Fruit fly (Drosophila melanogaster) whole organism, wandering third instar larva: ENCODE results near the gene mRpL10.

Experiments used
- Abd-B ChIP-seq: fragments of >200 bp; optimal IDR thresholded peaks from 2 replicates; lab custom pipeline; 2017; ENCODE audit warnings: missing biosample characterization, missing genetic modification characterization
- CG32264 ChIP-seq: fragments of 200-800 bp; sonication (Bioruptor generic); optimal IDR thresholded peaks from 2 replicates; lab custom pipeline; 2016; ENCODE audit warnings: missing biosample characterization, missing genetic modification characterization
- CG9705 ChIP-seq: fragments of 200-800 bp; sonication (Bioruptor generic); optimal IDR thresholded peaks from 2 replicates; lab custom pipeline; 2018; ENCODE audit warnings: missing biosample characterization, mild to moderate bottlenecking, missing genetic modification characterization
- CrebA ChIP-seq: fragments of 200-800 bp; sonication (Bioruptor generic); optimal IDR thresholded peaks from 2 replicates; lab custom pipeline; 2016; ENCODE audit warnings: missing biosample characterization, mild to moderate bottlenecking, missing genetic modification characterization, borderline replicate concordance
- Dfd ChIP-seq: fragments of >200 bp; optimal IDR thresholded peaks from 2 replicates; lab custom pipeline; 2017; ENCODE audit warnings: missing biosample characterization, missing genetic modification characterization
- Dif ChIP-seq: fragments of 200-275, 200-300 bp; sonication (Bioruptor generic); optimal IDR thresholded peaks from 2 replicates; lab custom pipeline; 2018; ENCODE audit warnings: missing biosample characterization, missing genetic modification characterization; ENCODE audit not compliant: partially characterized antibody
- GATAd ChIP-seq: sonication (Bioruptor generic); optimal IDR thresholded peaks from 2 replicates; lab custom pipeline; 2016; ENCODE audit warnings: missing biosample characterization, missing genetic modification characterization
- HLH106 ChIP-seq: fragments of 200-800 bp; optimal IDR thresholded peaks from 3 replicates; lab custom pipeline; 2019; ENCODE audit warnings: missing biosample characterization, mild to moderate bottlenecking, missing genetic modification characterization, moderate library complexity
- Hnf4 ChIP-seq: fragments of 200-800 bp; sonication (Bioruptor generic); optimal IDR thresholded peaks from 2 replicates; lab custom pipeline; 2016; ENCODE audit warnings: missing biosample characterization, mild to moderate bottlenecking, missing genetic modification characterization
- Hr78 ChIP-seq: fragments of >200 bp; optimal IDR thresholded peaks from 2 replicates; lab custom pipeline; 2017; ENCODE audit warnings: missing biosample characterization, missing genetic modification characterization
- Hr83 ChIP-seq: fragments of 200-300 bp; sonication (Bioruptor generic); optimal IDR thresholded peaks from 2 replicates; lab custom pipeline; 2016; ENCODE audit warnings: missing biosample characterization, mild to moderate bottlenecking, missing genetic modification characterization, moderate library complexity; ENCODE audit not compliant: poor library complexity, severe bottlenecking
- Jra ChIP-seq: sonication (Bioruptor generic); optimal IDR thresholded peaks from 2 replicates; lab custom pipeline; 2016; ENCODE audit warnings: missing biosample characterization, missing genetic modification characterization
- Mio ChIP-seq: sonication (Bioruptor generic); optimal IDR thresholded peaks from 2 replicates; lab custom pipeline; 2016; ENCODE audit warnings: missing biosample characterization, missing genetic modification characterization
- Myc ChIP-seq: fragments of >200 bp; optimal IDR thresholded peaks from 2 replicates; lab custom pipeline; 2017
- N ChIP-seq: fragments of >200 bp; optimal IDR thresholded peaks from 2 replicates; lab custom pipeline; 2018; ENCODE audit warnings: missing biosample characterization, missing external identifiers, missing genetic modification characterization
- OdsH ChIP-seq: fragments of 200-800 bp; sonication (Bioruptor generic); optimal IDR thresholded peaks from 2 replicates; lab custom pipeline; 2016; ENCODE audit warnings: missing biosample characterization, mild to moderate bottlenecking, missing genetic modification characterization
- Rel ChIP-seq, 2 experiments: fragments of 200-800 bp; sonication (Bioruptor generic) in 1 of 2; optimal IDR thresholded peaks; 2 replicates in 1 of 2; 3 replicates in 1 of 2; lab custom pipeline; 2016 to 2019; ENCODE audit warnings: mild to moderate bottlenecking in 2 of 2, missing biosample characterization in 2 of 2, missing genetic modification characterization in 2 of 2, moderate library complexity in 1 of 2
- br ChIP-seq: fragments of 200-800 bp; sonication (Bioruptor generic); optimal IDR thresholded peaks from 2 replicates; lab custom pipeline; 2016; ENCODE audit warnings: missing biosample characterization, missing genetic modification characterization
- brk ChIP-seq: fragments of 200-800 bp; sonication (Bioruptor generic); optimal IDR thresholded peaks from 2 replicates; lab custom pipeline; 2016; ENCODE audit warnings: missing biosample characterization, mild to moderate bottlenecking, missing genetic modification characterization
- dmrt93B ChIP-seq: fragments of 200-800 bp; sonication (Bioruptor generic); optimal IDR thresholded peaks from 2 replicates; lab custom pipeline; 2018; ENCODE audit warnings: missing biosample characterization, mild to moderate bottlenecking, missing genetic modification characterization
- dsf ChIP-seq: sonication (Bioruptor generic); optimal IDR thresholded peaks from 2 replicates; lab custom pipeline; 2016; ENCODE audit warnings: missing biosample characterization, missing genetic modification characterization, borderline replicate concordance
- ey ChIP-seq: fragments of 200-800 bp; sonication (Bioruptor generic); optimal IDR thresholded peaks from 2 replicates; lab custom pipeline; 2016; ENCODE audit warnings: missing biosample characterization, missing genetic modification characterization
- foxo ChIP-seq, 2 experiments: fragments of 200-800 bp; sonication (Bioruptor generic); optimal IDR thresholded peaks; 2 replicates in 1 of 2; 3 replicates in 1 of 2; lab custom pipeline; 2016 to 2017; ENCODE audit warnings: missing biosample characterization in 2 of 2, missing genetic modification characterization in 2 of 2
- fru ChIP-seq: fragments of 200-800 bp; sonication (Bioruptor generic); optimal IDR thresholded peaks from 3 replicates; lab custom pipeline; 2016; ENCODE audit warnings: missing biosample characterization, mild to moderate bottlenecking, missing genetic modification characterization
- h ChIP-seq: fragments of 200-800 bp; sonication (Bioruptor generic); optimal IDR thresholded peaks from 3 replicates; lab custom pipeline; 2016; ENCODE audit warnings: missing biosample characterization, mild to moderate bottlenecking, missing genetic modification characterization
- jim ChIP-seq: fragments of 175-275, 200-325 bp; sonication (Bioruptor generic); optimal IDR thresholded peaks from 2 replicates; lab custom pipeline; 2016; ENCODE audit warnings: missing biosample characterization, mild to moderate bottlenecking, missing genetic modification characterization
- lola ChIP-seq: fragments of >200 bp; optimal IDR thresholded peaks from 2 replicates; lab custom pipeline; 2017; ENCODE audit warnings: missing biosample characterization, missing genetic modification characterization
- pan ChIP-seq: fragments of >200 bp; optimal IDR thresholded peaks from 2 replicates; lab custom pipeline; 2017
- psq ChIP-seq: fragments of 200-800 bp; sonication (Bioruptor generic); optimal IDR thresholded peaks from 3 replicates; lab custom pipeline; 2017; ENCODE audit warnings: missing biosample characterization, mild to moderate bottlenecking, missing genetic modification characterization, moderate library complexity
- rgr ChIP-seq: fragments of 200-800 bp; sonication (Bioruptor generic); optimal IDR thresholded peaks from 3 replicates; lab custom pipeline; 2016; ENCODE audit warnings: missing biosample characterization, mild to moderate bottlenecking, missing genetic modification characterization
- sage ChIP-seq: fragments of 200-800 bp; sonication (Bioruptor generic); optimal IDR thresholded peaks from 2 replicates; lab custom pipeline; 2016; ENCODE audit warnings: missing biosample characterization, mild to moderate bottlenecking, missing genetic modification characterization
- sv ChIP-seq: fragments of 200-800 bp; sonication (Bioruptor generic); optimal IDR thresholded peaks from 3 replicates; lab custom pipeline; 2016; ENCODE audit warnings: missing biosample characterization, missing genetic modification characterization
- tai ChIP-seq: sonication (Bioruptor generic); optimal IDR thresholded peaks from 2 replicates; lab custom pipeline; 2016; ENCODE audit warnings: missing biosample characterization, missing genetic modification characterization
- usp ChIP-seq: fragments of >200 bp; optimal IDR thresholded peaks from 2 replicates; lab custom pipeline; 2017; ENCODE audit warnings: missing biosample characterization, missing genetic modification characterization
- woc ChIP-seq: sonication (Bioruptor generic); optimal IDR thresholded peaks from 2 replicates; lab custom pipeline; 2016; ENCODE audit warnings: missing biosample characterization, mild to moderate bottlenecking, missing genetic modification characterization

Gene mRpL10

DNA sequence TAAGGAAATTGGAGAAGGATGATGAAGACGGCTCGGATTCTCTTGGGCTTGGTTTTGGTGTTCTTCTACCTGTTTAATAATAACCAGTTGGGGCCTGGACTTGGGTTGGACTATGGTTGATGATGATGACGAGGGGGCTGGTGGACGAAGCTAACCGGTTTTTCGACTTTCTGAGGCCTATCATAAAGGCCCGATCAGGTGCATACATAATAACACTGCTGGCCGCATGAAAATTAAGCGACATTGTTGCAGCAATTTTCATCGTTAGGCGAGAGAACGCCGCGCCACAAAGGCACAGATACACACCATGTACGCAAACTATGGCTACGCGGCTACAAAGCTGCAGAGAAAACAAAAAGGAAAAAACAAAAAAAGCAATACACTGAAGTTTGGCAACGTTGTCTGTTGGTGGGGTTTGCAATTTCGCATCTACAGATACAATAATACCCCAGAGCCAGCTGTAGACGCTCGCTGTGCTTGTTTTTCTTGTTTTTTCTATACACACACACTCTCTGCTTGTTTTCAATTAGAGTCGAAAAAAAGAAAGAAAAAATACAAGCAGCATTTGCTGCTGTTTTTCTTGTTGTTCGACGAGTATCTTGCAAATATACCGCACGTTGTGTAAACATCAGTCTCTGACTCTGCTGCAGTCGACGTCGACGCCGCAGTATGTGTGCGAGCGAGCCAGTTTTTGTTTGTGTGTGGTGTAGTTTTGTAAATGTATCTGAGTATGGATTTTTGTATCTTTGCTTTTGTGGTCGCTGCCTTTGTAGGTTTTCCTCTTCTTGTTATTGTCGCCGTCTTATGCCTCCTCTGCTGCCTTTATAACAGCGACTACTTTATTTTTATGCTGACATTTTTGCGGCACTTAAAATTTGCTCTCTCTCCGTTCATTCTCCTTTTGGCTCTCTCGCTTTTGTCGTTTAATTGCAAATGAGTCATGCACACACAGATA is 37.2 kb upstream of the mRpL10 start (continued):
- peak; percentile 86 for TF ChIP-seq dsf (GFP tag; lab: Kevin White, UChicago)
- TF ChIP-seq CG32264 (GFP tag; lab: Kevin White, UChicago) = peak; percentile 93

DNA sequence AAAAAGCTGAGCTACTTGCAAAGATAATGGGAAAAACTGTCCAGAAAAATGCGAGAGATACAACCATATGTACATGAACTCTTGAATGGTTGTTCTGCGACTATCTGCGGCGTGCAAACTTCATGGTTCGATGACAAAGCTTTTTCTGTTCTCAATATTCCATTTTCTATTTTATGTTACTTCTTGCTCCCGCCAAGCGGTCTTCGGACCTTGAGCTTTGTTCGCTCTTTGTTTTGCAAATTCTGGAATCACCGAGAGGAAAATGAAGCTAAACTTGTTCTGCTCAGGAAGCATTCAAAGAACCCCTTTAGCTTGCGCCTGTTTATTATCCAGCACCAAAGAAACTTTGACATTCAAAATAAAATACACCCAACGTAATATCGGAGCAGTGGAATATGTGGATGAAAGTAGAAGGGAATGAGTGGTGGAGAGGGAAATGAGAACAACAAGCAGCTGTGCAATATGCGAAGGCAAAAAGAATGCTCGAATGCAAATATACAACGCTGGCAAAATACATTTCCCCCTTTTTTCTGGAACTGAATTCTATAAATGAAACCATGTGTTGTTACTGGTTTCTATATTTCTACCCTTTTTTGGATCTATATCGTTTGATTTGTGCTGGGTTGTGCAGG is 35.2 kb upstream of the mRpL10 start:
- TF ChIP-seq lola (GFP tag; lab: Kevin White, UChicago) = no peak
- peak; percentile 13 for TF ChIP-seq sage (GFP tag; lab: Kevin White, UChicago)
- TF ChIP-seq woc (GFP tag; lab: Kevin White, UChicago) = no peak
- no peak for TF ChIP-seq jim (GFP tag; lab: Kevin White, UChicago)
- no peak for TF ChIP-seq Rel (GFP tag; optimal IDR thresholded peaks at IDR 0.05; lab: Kevin White, UChicago)
- no peak for TF ChIP-seq Rel (tag; optimal IDR thresholded peaks at IDR 0.05; lab: Kevin White, UChicago)
- no peak for TF ChIP-seq Jra
- no peak for TF ChIP-seq foxo (GFP tag; optimal IDR thresholded peaks at IDR 0.05; lab: Kevin White, UChicago)
- TF ChIP-seq CrebA = no peak
- no peak for TF ChIP-seq GATAd (GFP tag; lab: Kevin White, UChicago)
- no peak for TF ChIP-seq Mio (GFP tag; lab: Kevin White, UChicago)
- no peak for TF ChIP-seq dmrt93B
- no peak for TF ChIP-seq fru (GFP tag; lab: Kevin White, UChicago)
- TF ChIP-seq br (GFP tag; lab: Kevin White, UChicago) = no peak
- TF ChIP-seq Hr83 (GFP tag; lab: Kevin White, UChicago) = peak; percentile 57
- TF ChIP-seq Abd-B (GFP tag; lab: Kevin White, UChicago) = no peak
- no peak for TF ChIP-seq Dfd (GFP tag; lab: Kevin White, UChicago)
- no peak for TF ChIP-seq Dif (GFP tag; lab: Kevin White, UChicago)
- no peak for TF ChIP-seq N (GFP tag; lab: Kevin White, UChicago)
- TF ChIP-seq OdsH (GFP tag; lab: Kevin White, UChicago) = no peak
- no peak for TF ChIP-seq Myc (lab: Kevin White, UChicago)
- no peak for TF ChIP-seq Hr78 (GFP tag; lab: Kevin White, UChicago)
- TF ChIP-seq brk = peak; percentile 40
- no peak for TF ChIP-seq HLH106 (tag; lab: Kevin White, UChicago)
- TF ChIP-seq ey (GFP tag; lab: Kevin White, UChicago) = no peak
- peak; percentile 11 for TF ChIP-seq Hnf4 (GFP tag; lab: Kevin White, UChicago)

DNA sequence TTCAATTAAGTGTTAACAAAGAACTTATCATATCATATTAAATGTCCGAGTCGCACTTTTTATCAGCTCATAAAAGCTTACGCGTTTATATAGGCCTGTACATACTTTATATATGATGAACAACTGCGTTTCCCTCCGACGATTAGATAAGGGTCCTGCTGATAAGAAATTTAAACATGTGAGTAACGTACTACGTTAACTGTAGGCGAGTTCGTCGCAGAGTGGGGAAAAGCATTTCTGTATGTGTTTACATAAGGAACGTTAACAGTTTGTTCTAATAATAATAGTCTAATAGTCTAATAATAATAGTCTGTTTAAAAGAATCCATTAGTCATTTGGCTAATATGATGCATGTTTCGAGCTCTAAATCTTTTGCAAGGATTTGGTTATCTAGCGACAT is 33.2 kb upstream of the mRpL10 start:
- TF ChIP-seq ey (GFP tag; lab: Kevin White, UChicago) (no peak), h (GFP tag; lab: Kevin White, UChicago) (no peak), CrebA (peak; percentile 56), brk (no peak), Hr83 (GFP tag; lab: Kevin White, UChicago) (no peak), tai (GFP tag; lab: Kevin White, UChicago) (peak; percentile 41), rgr (GFP tag; lab: Kevin White, UChicago) (no peak), pan (lab: Kevin White, UChicago) (no peak), GATAd (GFP tag; lab: Kevin White, UChicago) (no peak), N (GFP tag; lab: Kevin White, UChicago) (no peak), dmrt93B (no peak), CG9705 (GFP tag; lab: Kevin White, UChicago) (no peak), jim (GFP tag; lab: Kevin White, UChicago) (no peak), fru (GFP tag; lab: Kevin White, UChicago) (no peak), OdsH (GFP tag; lab: Kevin White, UChicago) (no peak), Jra (no peak), psq (GFP tag; lab: Kevin White, UChicago) (no peak), CG32264 (GFP tag; lab: Kevin White, UChicago) (no peak), Hr78 (GFP tag; lab: Kevin White, UChicago) (no peak), lola (GFP tag; lab: Kevin White, UChicago) (no peak), HLH106 (tag; lab: Kevin White, UChicago) (no peak), Dif (GFP tag; lab: Kevin White, UChicago) (no peak), Dfd (GFP tag; lab: Kevin White, UChicago) (no peak), Rel (GFP tag; optimal IDR thresholded peaks at IDR 0.05; lab: Kevin White, UChicago) (peak; percentile 4), Rel (tag; optimal IDR thresholded peaks at IDR 0.05; lab: Kevin White, UChicago) (peak; percentile 6), sv (GFP tag; lab: Kevin White, UChicago) (no peak), foxo (GFP tag; optimal IDR thresholded peaks at IDR 0.05; lab: Kevin White, UChicago) (no peak), sage (GFP tag; lab: Kevin White, UChicago) (peak; percentile 0), dsf (GFP tag; lab: Kevin White, UChicago) (no peak), usp (GFP tag; lab: Kevin White, UChicago) (no peak)
- TF ChIP-seq, all 38 proteins: peak for 4
